Worm (Caenorhabditis elegans): ENCODE measurements around the gene cest-34.

DNA sequence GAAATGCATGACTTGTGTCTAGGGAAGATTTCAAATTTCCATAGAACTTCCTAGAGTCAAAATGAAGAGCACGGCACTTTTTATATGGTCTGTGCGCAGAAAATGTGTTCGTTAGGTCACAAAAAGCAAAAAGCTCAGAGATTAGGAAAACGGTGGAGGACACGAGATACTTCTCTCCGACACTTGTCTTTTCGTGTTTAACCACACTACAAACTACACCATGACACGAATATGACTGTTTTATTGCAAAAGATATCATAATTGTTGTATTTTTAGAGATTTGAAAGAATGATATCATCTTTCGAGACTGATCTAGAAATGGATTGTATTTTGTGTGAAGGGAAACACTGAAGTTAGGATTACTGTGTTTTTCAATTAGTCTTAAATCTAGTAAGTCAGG is 22.4 kb downstream of the cest-34 start:
- TF ChIP-seq pha-4 (tag; optimal IDR thresholded peaks at IDR 0.05), result no peak
- TF ChIP-seq nhr-28 (tag; optimal IDR thresholded peaks at IDR 0.05), result no peak
- no peak for TF ChIP-seq nhr-12 (tag; optimal IDR thresholded peaks at IDR 0.05)
- TF ChIP-seq snpc-4 (tag; optimal IDR thresholded peaks at IDR 0.05), result no peak
- TF ChIP-seq nhr-25 (tag; optimal IDR thresholded peaks at IDR 0.05), result peak; percentile 1
- TF ChIP-seq elt-1 (tag; optimal IDR thresholded peaks at IDR 0.05), result no peak
- no peak for TF ChIP-seq egl-27 (tag; optimal IDR thresholded peaks at IDR 0.05)
